Worm (Caenorhabditis elegans) whole organism, L1 larva: ENCODE data around the gene C54D1.7.

Source experiments
- ama-1 ChIP-seq: fragments of 150-350 bp; optimal IDR thresholded peaks from 2 replicates; lab custom pipeline; 2014
- ceh-82 ChIP-seq, 3 experiments: fragments of 150-350 bp in 1 of 3; sonication (generic microtip) in 2 of 3; optimal IDR thresholded peaks; 2 replicates each; lab custom pipeline; 2014 to 2017; ENCODE audit warnings: missing biosample characterization in 3 of 3, missing genetic modification characterization in 3 of 3
- ces-1 ChIP-seq: fragments of 150-350 bp; optimal IDR thresholded peaks from 2 replicates; lab custom pipeline; 2014; ENCODE audit warnings: missing biosample characterization, missing genetic modification reagents, missing genetic modification characterization
- dsc-1 ChIP-seq: sonication (generic microtip); optimal IDR thresholded peaks from 2 replicates; lab custom pipeline; 2016; ENCODE audit warnings: mild to moderate bottlenecking, missing genetic modification characterization, missing compliant biosample characterization
- egl-27 ChIP-seq, 2 experiments: fragments of 150-350 bp in 1 of 2; sonication (generic microtip); optimal IDR thresholded peaks; 3 replicates each; lab custom pipeline; 2017 to 2018; ENCODE audit warnings: missing biosample characterization in 2 of 2, missing genetic modification characterization in 2 of 2, missing genetic modification reagents in 2 of 2
- fos-1 ChIP-seq: fragments of 150-350 bp; optimal IDR thresholded peaks from 2 replicates; lab custom pipeline; 2014; ENCODE audit warnings: missing biosample characterization, missing genetic modification characterization
- lin-15B ChIP-seq: fragments of 150-350 bp; sonication (generic microtip); optimal IDR thresholded peaks from 3 replicates; lab custom pipeline; 2014; ENCODE audit warnings: missing biosample characterization, missing genetic modification characterization
- nhr-90 ChIP-seq: sonication (generic microtip); optimal IDR thresholded peaks from 2 replicates; lab custom pipeline; 2016; ENCODE audit warnings: mild to moderate bottlenecking, missing genetic modification characterization, missing compliant biosample characterization; ENCODE audit not compliant: poor library complexity
- pag-3 ChIP-seq: sonication (generic microtip); optimal IDR thresholded peaks from 2 replicates; lab custom pipeline; 2017; ENCODE audit warnings: missing genetic modification characterization, mild to moderate bottlenecking, missing compliant biosample characterization, antibody characterized with exemption, borderline replicate concordance; ENCODE audit not compliant: insufficient read depth
- tbx-2 ChIP-seq: sonication (generic microtip); optimal IDR thresholded peaks from 2 replicates; lab custom pipeline; 2016; ENCODE audit warnings: missing genetic modification characterization, missing compliant biosample characterization

DNA sequence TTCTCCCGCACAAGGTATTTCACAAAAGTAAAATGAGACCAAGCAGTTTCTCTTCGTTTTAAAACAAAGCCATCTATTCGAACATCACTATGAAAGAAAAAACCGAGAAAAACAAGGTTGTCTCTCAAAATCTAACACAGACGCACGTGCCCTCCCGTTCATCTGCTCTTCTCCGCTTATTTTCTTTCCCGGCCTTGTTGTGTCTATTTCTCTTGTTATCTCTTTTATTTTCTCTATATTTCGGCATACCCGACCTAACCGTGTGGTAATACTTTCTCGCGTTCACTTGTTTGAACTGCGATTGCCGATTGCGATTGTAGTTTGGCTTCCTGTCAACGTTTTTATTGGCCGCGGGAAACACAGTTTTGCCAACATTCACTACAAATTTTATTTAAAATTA lies 26.4 kb downstream of the C54D1.7 start:
- no peak for TF ChIP-seq ces-1 (GFP tag; lab: Kevin White, UChicago)
- TF ChIP-seq nhr-90, result no peak
- no peak for TF ChIP-seq fos-1 (tag; lab: Kevin White, UChicago)
- no peak for TF ChIP-seq tbx-2 (tag; lab: Kevin White, UChicago)
- no peak for TF ChIP-seq ceh-82 (tag; optimal IDR thresholded peaks at IDR 0.05; lab: Kevin White, UChicago)
- TF ChIP-seq egl-27 (tag; optimal IDR thresholded peaks at IDR 0.05; lab: Kevin White, UChicago), result no peak
- no peak for TF ChIP-seq dsc-1
- no peak for TF ChIP-seq lin-15B
- TF ChIP-seq ama-1 (lab: Kevin White, UChicago), result no peak
- TF ChIP-seq pag-3 (tag; lab: Kevin White, UChicago), result no peak
